Fruit fly (Drosophila melanogaster) whole organism, embryonic: ENCODE measurements around the gene CG31068.

Source experiments
- ATbp ChIP-seq: fragments of 200-800 bp; sonication (Bioruptor generic); optimal IDR thresholded peaks from 2 replicates; lab custom pipeline; 2017; ENCODE audit warnings: missing biosample characterization, mild to moderate bottlenecking, missing genetic modification characterization, missing genetic modification reagents
- Asciz ChIP-seq: fragments of 200-800 bp; sonication (Bioruptor generic); optimal IDR thresholded peaks from 2 replicates; lab custom pipeline; 2017; ENCODE audit warnings: missing biosample characterization, mild to moderate bottlenecking, missing genetic modification characterization, missing genetic modification reagents
- B-H1 ChIP-seq: fragments of 200-800 bp; sonication (Bioruptor generic); IDR thresholded peaks from 3 replicates; pipeline ENCODE4 v1.3.6; 2022; ENCODE audit warnings: missing biosample characterization, missing genetic modification characterization
- Bdp1 ChIP-seq: fragments of 200-800 bp; sonication (Bioruptor generic); optimal IDR thresholded peaks from 3 replicates; lab custom pipeline; 2016; ENCODE audit warnings: missing biosample characterization, missing genetic modification characterization
- CG10209 ChIP-seq: fragments of 200-800 bp; sonication (Bioruptor generic); optimal IDR thresholded peaks from 3 replicates; lab custom pipeline; 2017; ENCODE audit warnings: missing biosample characterization, mild to moderate bottlenecking, missing genetic modification characterization, missing genetic modification reagents
- CG13775 ChIP-seq: fragments of 200-800 bp; sonication (Bioruptor generic); optimal IDR thresholded peaks from 3 replicates; lab custom pipeline; 2017; ENCODE audit warnings: missing biosample characterization, mild to moderate bottlenecking, missing genetic modification characterization
- CG15696 ChIP-seq: fragments of 200-800 bp; sonication (Bioruptor generic); optimal IDR thresholded peaks from 2 replicates; lab custom pipeline; 2019; ENCODE audit warnings: missing biosample characterization, mild to moderate bottlenecking, missing genetic modification characterization, moderate library complexity
- CG1603 ChIP-seq: fragments of 200-800 bp; sonication (Bioruptor generic); optimal IDR thresholded peaks from 2 replicates; lab custom pipeline; 2019; ENCODE audit warnings: missing biosample characterization, mild to moderate bottlenecking, missing genetic modification characterization, moderate library complexity
- CG17612 ChIP-seq: fragments of 200-800 bp; sonication (Bioruptor generic); IDR thresholded peaks from 2 replicates; pipeline ENCODE4 v1.3.6; 2022; ENCODE audit warnings: missing biosample characterization, missing genetic modification characterization
- CG18476 ChIP-seq: fragments of 200-800 bp; sonication (Bioruptor generic); optimal IDR thresholded peaks from 2 replicates; lab custom pipeline; 2016; ENCODE audit warnings: missing biosample characterization, mild to moderate bottlenecking, missing genetic modification characterization
- CG2202 ChIP-seq: fragments of 200-800 bp; sonication (Bioruptor generic); optimal IDR thresholded peaks from 2 replicates; lab custom pipeline; 2018; ENCODE audit warnings: missing biosample characterization, mild to moderate bottlenecking, missing genetic modification characterization
- CG2678 ChIP-seq: fragments of 200-800 bp; sonication (Bioruptor generic); optimal IDR thresholded peaks from 3 replicates; lab custom pipeline; 2019; ENCODE audit warnings: missing biosample characterization, mild to moderate bottlenecking, missing genetic modification characterization, moderate library complexity
- CG30431 ChIP-seq: fragments of 200-800 bp; sonication (Bioruptor generic); optimal IDR thresholded peaks from 2 replicates; lab custom pipeline; 2017; ENCODE audit warnings: missing biosample characterization, missing genetic modification characterization
- CG42726 ChIP-seq: fragments of 200-800 bp; sonication (Bioruptor generic); IDR thresholded peaks from 2 replicates; pipeline ENCODE4 v1.3.6; 2022; ENCODE audit warnings: missing biosample characterization, missing genetic modification characterization; ENCODE audit not compliant: partially characterized antibody
- D19B ChIP-seq: fragments of 200-800 bp; sonication (Bioruptor generic); optimal IDR thresholded peaks from 2 replicates; lab custom pipeline; 2017; ENCODE audit warnings: missing biosample characterization, mild to moderate bottlenecking, missing genetic modification characterization
- Dek ChIP-seq: fragments of 200-800 bp; sonication (Bioruptor generic); optimal IDR thresholded peaks from 3 replicates; lab custom pipeline; 2019; ENCODE audit warnings: missing biosample characterization, mild to moderate bottlenecking, missing genetic modification characterization, moderate library complexity
- Doc3 ChIP-seq: fragments of 200-800 bp; sonication (Bioruptor generic); IDR thresholded peaks from 3 replicates; pipeline ENCODE4 v1.3.6; 2022; ENCODE audit warnings: missing biosample characterization, missing genetic modification characterization; ENCODE audit not compliant: partially characterized antibody
- Eip74EF ChIP-seq, 2 experiments: fragments of 200-800 bp in 1 of 2; fragments of >200 bp in 1 of 2; sonication (Bioruptor generic) in 1 of 2; optimal IDR thresholded peaks; 2 replicates each; lab custom pipeline; 2017 to 2019; ENCODE audit warnings: missing biosample characterization in 2 of 2, missing genetic modification characterization in 2 of 2, mild to moderate bottlenecking in 1 of 2, moderate library complexity in 1 of 2
- Ets65A ChIP-seq: fragments of 200-800 bp; sonication (Bioruptor generic); peaks from one replicate; lab custom pipeline; 2016; ENCODE audit warnings: missing biosample characterization, missing genetic modification characterization
- H15 ChIP-seq: fragments of 200-800 bp; sonication (Bioruptor generic); IDR thresholded peaks from 3 replicates; pipeline ENCODE4 v1.3.6; 2022; ENCODE audit warnings: missing biosample characterization, missing genetic modification characterization
- Lhr ChIP-seq: fragments of 200-800 bp; sonication (Bioruptor generic); optimal IDR thresholded peaks from 3 replicates; lab custom pipeline; 2017; ENCODE audit warnings: mild to moderate bottlenecking, missing biosample characterization, missing genetic modification reagents, missing genetic modification characterization
- Med ChIP-seq: fragments of 200-800 bp; sonication (Bioruptor generic); peaks from one replicate; lab custom pipeline; 2016; ENCODE audit warnings: missing biosample characterization, missing genetic modification characterization, mild to moderate bottlenecking, inconsistent platforms, moderate library complexity
- ap ChIP-seq: fragments of 200-800 bp; sonication (Bioruptor generic); IDR thresholded peaks from 2 replicates; pipeline ENCODE4 v1.3.6; 2022; ENCODE audit warnings: missing biosample characterization, missing genetic modification characterization
- bigmax ChIP-seq: fragments of 200-800 bp; sonication (Bioruptor generic); optimal IDR thresholded peaks from 2 replicates; lab custom pipeline; 2018; ENCODE audit warnings: missing biosample characterization, mild to moderate bottlenecking, missing genetic modification characterization
- bsh ChIP-seq, 2 experiments: fragments of 200-800 bp; sonication (Bioruptor generic); optimal IDR thresholded peaks; 2 replicates each; lab custom pipeline; 2017 to 2018; ENCODE audit warnings: mild to moderate bottlenecking in 2 of 2, missing biosample characterization in 2 of 2, missing genetic modification characterization in 2 of 2, moderate library complexity in 1 of 2
- ci ChIP-seq: fragments of 200-800 bp; sonication (Bioruptor generic); IDR thresholded peaks from 3 replicates; pipeline ENCODE4 v1.3.6; 2022; ENCODE audit warnings: missing biosample characterization, missing genetic modification characterization
- exex ChIP-seq: fragments of 200-800 bp; sonication (Bioruptor generic); optimal IDR thresholded peaks from 4 replicates; lab custom pipeline; 2018; ENCODE audit warnings: missing biosample characterization, mild to moderate bottlenecking, missing genetic modification characterization, moderate library complexity
- gsb ChIP-seq: fragments of 200-800 bp; sonication (Bioruptor generic); IDR thresholded peaks from 2 replicates; pipeline ENCODE4 v1.3.6; 2022; ENCODE audit warnings: missing biosample characterization, missing genetic modification characterization
- kni ChIP-seq: fragments of 200-800 bp; sonication (Bioruptor generic); optimal IDR thresholded peaks from 3 replicates; lab custom pipeline; 2017; ENCODE audit warnings: mild to moderate bottlenecking, missing biosample characterization, missing genetic modification reagents, missing genetic modification characterization
- oc ChIP-seq: fragments of 200-800 bp; sonication (Bioruptor generic); optimal IDR thresholded peaks from 2 replicates; lab custom pipeline; 2018; ENCODE audit warnings: missing biosample characterization, mild to moderate bottlenecking, missing genetic modification characterization, moderate library complexity
- sens ChIP-seq: fragments of 200-800 bp; sonication (Bioruptor generic); peaks from one replicate; lab custom pipeline; 2016; ENCODE audit warnings: missing biosample characterization, missing genetic modification characterization
- sug ChIP-seq: fragments of 200-800 bp; optimal IDR thresholded peaks from 2 replicates; lab custom pipeline; 2019; ENCODE audit warnings: missing biosample characterization, mild to moderate bottlenecking, missing genetic modification characterization, moderate library complexity
- vvl ChIP-seq: fragments of 200-800 bp; sonication (Bioruptor generic); IDR thresholded peaks from 2 replicates; pipeline ENCODE4 v1.3.6; 2022; ENCODE audit warnings: missing biosample characterization, missing genetic modification characterization

Gene CG31068

dm6 chr3R:27201538-27202281 lies 31.8 kb upstream of the CG31068 start (continued):
- TF ChIP-seq Ets65A (GFP tag; lab: Kevin White, UChicago), result peak; percentile 58
- TF ChIP-seq Eip74EF (GFP tag; optimal IDR thresholded peaks at IDR 0.05; lab: Kevin White, UChicago), result no peak
- TF ChIP-seq bigmax (GFP tag; lab: Kevin White, UChicago), result no peak
- no peak for TF ChIP-seq ap (GFP tag; lab: Robert Waterston, UW)
- no peak for TF ChIP-seq Dek (tag; lab: Kevin White, UChicago)
- no peak for TF ChIP-seq CG10209 (GFP tag; lab: Kevin White, UChicago)
- TF ChIP-seq CG15696 (tag; lab: Kevin White, UChicago), result no peak

- TF ChIP-seq oc (no peak), kni (GFP tag; lab: Kevin White, UChicago) (peak; percentile 15), CG42726 (no peak), Med (GFP tag; lab: Kevin White, UChicago) (peak; percentile 58), Asciz (GFP tag; lab: Kevin White, UChicago) (peak; percentile 16), CG1603 (tag; lab: Kevin White, UChicago) (peak; percentile 3), bsh (GFP tag; optimal IDR thresholded peaks at IDR 0.05; lab: Kevin White, UChicago) (peak in 1 of 2 experiments; percentile 12), CG2678 (tag; lab: Kevin White, UChicago) (peak; percentile 8), D19B (no peak), sens (peak; percentile 61), ATbp (GFP tag; lab: Kevin White, UChicago) (peak; percentile 18), vvl (GFP tag; lab: Robert Waterston, UW) (peak; percentile 11; the same call in 1 of the 2 replicates), CG17612 (GFP tag; lab: Robert Waterston, UW) (no peak), Doc3 (GFP tag; lab: Robert Waterston, UW) (no peak), ci (GFP tag; lab: Robert Waterston, UW) (0 out of 3 replicates have a peak, but pooled peaks have one; percentile 8)
Measured at dm6 chr3R:27202330-27202729, 31.2 kb upstream of the CG31068 start.

- TF ChIP-seq Med (GFP tag; lab: Kevin White, UChicago) (no peak), CG30431 (GFP tag; lab: Kevin White, UChicago) (no peak), CG13775 (GFP tag; lab: Kevin White, UChicago) (no peak), B-H1 (GFP tag; lab: Robert Waterston, UW) (no peak), Lhr (GFP tag; lab: Kevin White, UChicago) (no peak), H15 (no peak), sug (tag; lab: Kevin White, UChicago) (no peak), Bdp1 (GFP tag; lab: Kevin White, UChicago) (no peak), gsb (GFP tag; lab: Robert Waterston, UW) (no peak), CG18476 (GFP tag; lab: Kevin White, UChicago) (no peak), CG2202 (tag; lab: Kevin White, UChicago) (no peak), exex (no peak)
Measured at dm6 chr3R:27203856-27204255, 29.6 kb upstream of the CG31068 start.
